Worm (Caenorhabditis elegans): ENCODE data around the gene ifas-3.

Gene ifas-3

DNA sequence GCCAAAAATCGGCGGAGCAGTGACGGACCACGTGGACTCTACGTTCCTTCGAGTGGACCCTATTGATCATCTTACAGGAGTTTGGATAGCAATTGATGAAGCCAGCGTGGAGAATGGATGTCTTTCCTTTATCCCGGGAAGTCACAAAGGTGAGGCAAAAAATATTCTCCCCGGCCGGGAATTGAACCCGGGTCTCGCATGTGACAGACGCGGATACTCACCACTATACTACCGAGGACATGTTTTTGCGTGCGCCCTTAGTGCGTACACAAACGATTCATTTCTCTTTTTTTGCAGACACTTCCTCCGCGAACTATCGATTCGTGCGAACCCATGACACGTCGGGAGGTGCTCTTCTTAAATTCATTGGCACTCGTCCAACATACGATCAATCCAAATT, 19.5 kb downstream of the ifas-3 start (continued):
- peak in 1 of 2 experiments; percentile 44 for TF ChIP-seq mdl-1 (tag; optimal IDR thresholded peaks at IDR 0.05)
- peak; percentile 47; the same call in 1 of the 2 replicates for TF ChIP-seq ctbp-1 (GFP tag; IDR thresholded peaks at IDR 0.05)
- TF ChIP-seq dmd-6 (GFP tag; IDR thresholded peaks at IDR 0.05) = peak; percentile 33
- peak; percentile 28 for TF ChIP-seq dve-1 (tag; optimal IDR thresholded peaks at IDR 0.05; ENCODE audit: insufficient read depth)
- peak; percentile 15 for TF ChIP-seq rbr-2 (tag; optimal IDR thresholded peaks at IDR 0.05)
- TF ChIP-seq pha-4 (GFP tag; IDR thresholded peaks at IDR 0.05) = peak; percentile 62; the same call in 1 of the 2 replicates
- TF ChIP-seq pha-4 (tag; optimal IDR thresholded peaks at IDR 0.05) = no peak
- no peak for TF ChIP-seq attf-4 (tag; optimal IDR thresholded peaks at IDR 0.05)
- TF ChIP-seq lin-38 (GFP tag; IDR thresholded peaks at IDR 0.05) = peak; percentile 68
- peak; percentile 72 for TF ChIP-seq mxl-3 (GFP tag; optimal IDR thresholded peaks at IDR 0.05)
- TF ChIP-seq daf-16 (GFP tag; optimal IDR thresholded peaks at IDR 0.05) = no peak
- TF ChIP-seq daf-16 (tag; optimal IDR thresholded peaks at IDR 0.05) = peak; percentile 49
- peak; percentile 73 for TF ChIP-seq vab-7 (GFP tag; IDR thresholded peaks at IDR 0.05)

- TF ChIP-seq ceh-28 (tag; optimal IDR thresholded peaks at IDR 0.05) (peak; percentile 71), arid-1 (GFP tag; conservative IDR thresholded peaks at IDR 0.05) (no peak), ces-1 (GFP tag; optimal IDR thresholded peaks at IDR 0.05) (no peak)
Measured at ce11 chrIV:15930694-15931093, 20.0 kb downstream of the ifas-3 start.

- TF ChIP-seq dmd-6 (GFP tag; IDR thresholded peaks at IDR 0.05) (no peak), ceh-44 (GFP tag; IDR thresholded peaks at IDR 0.05) (no peak), mdt-29 (GFP tag; IDR thresholded peaks at IDR 0.05) (no peak), mxl-3 (GFP tag; optimal IDR thresholded peaks at IDR 0.05) (no peak), zag-1 (tag; optimal IDR thresholded peaks at IDR 0.05) (no peak), T20F7.1 (GFP tag; optimal IDR thresholded peaks at IDR 0.05) (no peak), tra-1 (GFP tag; IDR thresholded peaks at IDR 0.05) (no peak), zfp-3 (GFP tag; conservative IDR thresholded peaks at IDR 0.05) (no peak), nhr-25 (tag; optimal IDR thresholded peaks at IDR 0.05; ENCODE audit: borderline replicate concordance, insufficient read depth) (no peak), zip-11 (GFP tag; IDR thresholded peaks at IDR 0.05) (no peak), ZK546.5 (tag; optimal IDR thresholded peaks at IDR 0.05) (no peak), mes-2 (tag; optimal IDR thresholded peaks at IDR 0.05; ENCODE audit: poor library complexity, severe bottlenecking) (no peak), spr-3 (GFP tag; optimal IDR thresholded peaks at IDR 0.05) (no peak), unc-62 (GFP tag; optimal IDR thresholded peaks at IDR 0.05 in 1 of 2) (no peak), unc-62 (tag; optimal IDR thresholded peaks at IDR 0.05) (no peak), nhr-42 (GFP tag; IDR thresholded peaks at IDR 0.05) (no peak)
Measured at ce11 chrIV:15930281-15930680, 20.4 kb downstream of the ifas-3 start, which contains the start of gene Y105C5B.9. Y105C5B.9 (plus strand) TSS chrIV:15930581.

- peak; percentile 15 for TF ChIP-seq nhr-77 (tag; optimal IDR thresholded peaks at IDR 0.05)
- TF ChIP-seq mdl-1 (tag; optimal IDR thresholded peaks at IDR 0.05) = peak in 1 of 2 experiments; percentile 51
- no peak for TF ChIP-seq mdt-29 (GFP tag; IDR thresholded peaks at IDR 0.05)
- no peak for TF ChIP-seq lsy-2 (tag; optimal IDR thresholded peaks at IDR 0.05)
- TF ChIP-seq spr-1 (tag; optimal IDR thresholded peaks at IDR 0.05) = no peak
- TF ChIP-seq dve-1 (tag; optimal IDR thresholded peaks at IDR 0.05; ENCODE audit: insufficient read depth) = peak; percentile 81
- no peak for TF ChIP-seq jun-1 (tag; optimal IDR thresholded peaks at IDR 0.05)
- peak; percentile 56 for TF ChIP-seq pqm-1 (tag; optimal IDR thresholded peaks at IDR 0.05)
- TF ChIP-seq nhr-237 (tag; optimal IDR thresholded peaks at IDR 0.05) = no peak
- TF ChIP-seq hlh-30 (tag; optimal IDR thresholded peaks at IDR 0.05; ENCODE audit: insufficient read depth) = peak; percentile 79
- no peak for TF ChIP-seq lin-39 (tag; optimal IDR thresholded peaks at IDR 0.05)
- no peak for TF ChIP-seq saeg-2 (GFP tag; IDR thresholded peaks at IDR 0.05)
- no peak for TF ChIP-seq cey-2 (tag; optimal IDR thresholded peaks at IDR 0.05; ENCODE audit: borderline replicate concordance, insufficient read depth)
- no peak for TF ChIP-seq ama-1 (optimal IDR thresholded peaks at IDR 0.05)
- peak in 1 of 2 experiments; percentile 43 for TF ChIP-seq daf-16 (GFP tag; optimal IDR thresholded peaks at IDR 0.05)
- TF ChIP-seq daf-16 (tag; optimal IDR thresholded peaks at IDR 0.05) = peak; percentile 81
- peak; percentile 74 for TF ChIP-seq nhr-28 (tag; optimal IDR thresholded peaks at IDR 0.05)
- no peak for TF ChIP-seq hlh-11 (tag; optimal IDR thresholded peaks at IDR 0.05)
- peak; percentile 3 for TF ChIP-seq nhr-48 (tag; optimal IDR thresholded peaks at IDR 0.05)
- no peak for TF ChIP-seq nhr-41 (GFP tag; IDR thresholded peaks at IDR 0.05)
- TF ChIP-seq gei-8 (GFP tag; optimal IDR thresholded peaks at IDR 0.05) = no peak
- TF ChIP-seq mxl-2 (GFP tag; conservative IDR thresholded peaks at IDR 0.05) = no peak
Measured at ce11 chrIV:15929831-15930230, 20.9 kb downstream of the ifas-3 start.

Measured in whole organism, L4 larva.